Fruit fly (Drosophila melanogaster) whole organism, wandering third instar larva: ENCODE results near the gene CG15892.

ENCODE experiments used
- CG32264 ChIP-seq: fragments of 200-800 bp; sonication (Bioruptor generic); optimal IDR thresholded peaks from 2 replicates; lab custom pipeline; 2016; ENCODE audit warnings: missing biosample characterization, missing genetic modification characterization
- Dif ChIP-seq: fragments of 200-275, 200-300 bp; sonication (Bioruptor generic); optimal IDR thresholded peaks from 2 replicates; lab custom pipeline; 2018; ENCODE audit warnings: missing biosample characterization, missing genetic modification characterization; ENCODE audit not compliant: partially characterized antibody
- GATAd ChIP-seq: sonication (Bioruptor generic); optimal IDR thresholded peaks from 2 replicates; lab custom pipeline; 2016; ENCODE audit warnings: missing biosample characterization, missing genetic modification characterization
- HLH106 ChIP-seq: fragments of 200-800 bp; optimal IDR thresholded peaks from 3 replicates; lab custom pipeline; 2019; ENCODE audit warnings: missing biosample characterization, mild to moderate bottlenecking, missing genetic modification characterization, moderate library complexity
- Hnf4 ChIP-seq: fragments of 200-800 bp; sonication (Bioruptor generic); optimal IDR thresholded peaks from 2 replicates; lab custom pipeline; 2016; ENCODE audit warnings: missing biosample characterization, mild to moderate bottlenecking, missing genetic modification characterization
- Hr78 ChIP-seq: fragments of >200 bp; optimal IDR thresholded peaks from 2 replicates; lab custom pipeline; 2017; ENCODE audit warnings: missing biosample characterization, missing genetic modification characterization
- Mio ChIP-seq: sonication (Bioruptor generic); optimal IDR thresholded peaks from 2 replicates; lab custom pipeline; 2016; ENCODE audit warnings: missing biosample characterization, missing genetic modification characterization
- Myc ChIP-seq: fragments of >200 bp; optimal IDR thresholded peaks from 2 replicates; lab custom pipeline; 2017
- OdsH ChIP-seq: fragments of 200-800 bp; sonication (Bioruptor generic); optimal IDR thresholded peaks from 2 replicates; lab custom pipeline; 2016; ENCODE audit warnings: missing biosample characterization, mild to moderate bottlenecking, missing genetic modification characterization
- Rel ChIP-seq, 2 experiments: fragments of 200-800 bp; sonication (Bioruptor generic) in 1 of 2; optimal IDR thresholded peaks; 2 replicates in 1 of 2; 3 replicates in 1 of 2; lab custom pipeline; 2016 to 2019; ENCODE audit warnings: mild to moderate bottlenecking in 2 of 2, missing biosample characterization in 2 of 2, missing genetic modification characterization in 2 of 2, moderate library complexity in 1 of 2
- Sp1 ChIP-seq: fragments of 200-800 bp; sonication (Bioruptor generic); optimal IDR thresholded peaks from 3 replicates; lab custom pipeline; 2019; ENCODE audit warnings: missing biosample characterization, mild to moderate bottlenecking, missing genetic modification characterization, moderate library complexity
- Vsx2 ChIP-seq: fragments of 200-300, 225-300 bp; sonication (Bioruptor generic); optimal IDR thresholded peaks from 2 replicates; lab custom pipeline; 2018; ENCODE audit warnings: missing biosample characterization, missing genetic modification characterization; ENCODE audit not compliant: partially characterized antibody
- br ChIP-seq: fragments of 200-800 bp; sonication (Bioruptor generic); optimal IDR thresholded peaks from 2 replicates; lab custom pipeline; 2016; ENCODE audit warnings: missing biosample characterization, missing genetic modification characterization
- brk ChIP-seq: fragments of 200-800 bp; sonication (Bioruptor generic); optimal IDR thresholded peaks from 2 replicates; lab custom pipeline; 2016; ENCODE audit warnings: missing biosample characterization, mild to moderate bottlenecking, missing genetic modification characterization
- dl ChIP-seq, 2 experiments: fragments of 175-275, 200-275 bp in 1 of 2; fragments of 200-275 bp in 1 of 2; sonication (Bioruptor generic); optimal IDR thresholded peaks; lab custom pipeline; 2018; ENCODE audit warnings: mild to moderate bottlenecking in 2 of 2, missing biosample characterization in 2 of 2, missing genetic modification characterization in 2 of 2, moderate library complexity in 2 of 2; ENCODE audit not compliant: partially characterized antibody in 2 of 2, insufficient read depth in 1 of 2
- dmrt93B ChIP-seq: fragments of 200-800 bp; sonication (Bioruptor generic); optimal IDR thresholded peaks from 2 replicates; lab custom pipeline; 2018; ENCODE audit warnings: missing biosample characterization, mild to moderate bottlenecking, missing genetic modification characterization
- dsf ChIP-seq: sonication (Bioruptor generic); optimal IDR thresholded peaks from 2 replicates; lab custom pipeline; 2016; ENCODE audit warnings: missing biosample characterization, missing genetic modification characterization, borderline replicate concordance
- ey ChIP-seq: fragments of 200-800 bp; sonication (Bioruptor generic); optimal IDR thresholded peaks from 2 replicates; lab custom pipeline; 2016; ENCODE audit warnings: missing biosample characterization, missing genetic modification characterization
- foxo ChIP-seq, 2 experiments: fragments of 200-800 bp; sonication (Bioruptor generic); optimal IDR thresholded peaks; 2 replicates in 1 of 2; 3 replicates in 1 of 2; lab custom pipeline; 2016 to 2017; ENCODE audit warnings: missing biosample characterization in 2 of 2, missing genetic modification characterization in 2 of 2
- fru ChIP-seq: fragments of 200-800 bp; sonication (Bioruptor generic); optimal IDR thresholded peaks from 3 replicates; lab custom pipeline; 2016; ENCODE audit warnings: missing biosample characterization, mild to moderate bottlenecking, missing genetic modification characterization
- h ChIP-seq: fragments of 200-800 bp; sonication (Bioruptor generic); optimal IDR thresholded peaks from 3 replicates; lab custom pipeline; 2016; ENCODE audit warnings: missing biosample characterization, mild to moderate bottlenecking, missing genetic modification characterization
- jim ChIP-seq: fragments of 175-275, 200-325 bp; sonication (Bioruptor generic); optimal IDR thresholded peaks from 2 replicates; lab custom pipeline; 2016; ENCODE audit warnings: missing biosample characterization, mild to moderate bottlenecking, missing genetic modification characterization
- lola ChIP-seq: fragments of >200 bp; optimal IDR thresholded peaks from 2 replicates; lab custom pipeline; 2017; ENCODE audit warnings: missing biosample characterization, missing genetic modification characterization
- psq ChIP-seq: fragments of 200-800 bp; sonication (Bioruptor generic); optimal IDR thresholded peaks from 3 replicates; lab custom pipeline; 2017; ENCODE audit warnings: missing biosample characterization, mild to moderate bottlenecking, missing genetic modification characterization, moderate library complexity
- rgr ChIP-seq: fragments of 200-800 bp; sonication (Bioruptor generic); optimal IDR thresholded peaks from 3 replicates; lab custom pipeline; 2016; ENCODE audit warnings: missing biosample characterization, mild to moderate bottlenecking, missing genetic modification characterization
- sv ChIP-seq: fragments of 200-800 bp; sonication (Bioruptor generic); optimal IDR thresholded peaks from 3 replicates; lab custom pipeline; 2016; ENCODE audit warnings: missing biosample characterization, missing genetic modification characterization
- tai ChIP-seq: sonication (Bioruptor generic); optimal IDR thresholded peaks from 2 replicates; lab custom pipeline; 2016; ENCODE audit warnings: missing biosample characterization, missing genetic modification characterization
- usp ChIP-seq: fragments of >200 bp; optimal IDR thresholded peaks from 2 replicates; lab custom pipeline; 2017; ENCODE audit warnings: missing biosample characterization, missing genetic modification characterization
- woc ChIP-seq: sonication (Bioruptor generic); optimal IDR thresholded peaks from 2 replicates; lab custom pipeline; 2016; ENCODE audit warnings: missing biosample characterization, mild to moderate bottlenecking, missing genetic modification characterization

CG15892 gene

DNA sequence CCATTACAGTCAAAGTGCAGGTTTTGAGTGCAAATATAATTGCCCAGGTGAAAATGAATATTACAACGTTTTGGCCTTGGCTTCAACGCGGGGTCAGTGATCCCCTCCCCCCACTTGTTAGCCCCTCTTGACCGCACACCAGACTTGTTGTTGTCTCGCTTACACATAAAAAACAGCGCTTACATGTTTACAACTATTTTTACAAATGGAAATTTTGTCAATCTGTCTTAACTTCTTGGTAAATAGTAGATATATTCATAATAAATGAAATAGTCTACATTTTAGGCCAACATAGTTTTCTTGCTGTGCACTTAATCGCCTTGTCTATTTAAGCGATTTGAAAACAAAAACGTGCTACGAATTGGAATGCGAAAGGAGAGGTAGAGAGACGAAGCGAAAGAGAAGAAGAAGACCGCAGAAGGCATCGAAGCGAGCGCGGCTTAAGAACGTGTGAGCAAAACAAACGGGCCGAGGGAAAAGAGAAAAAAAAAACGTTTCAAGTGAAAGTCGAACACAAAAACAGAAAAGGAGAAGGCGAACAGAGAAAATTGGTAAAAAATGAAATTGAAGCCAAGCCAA lies 45.9 kb upstream of the CG15892 start:
- TF ChIP-seq tai, result no peak
- peak; percentile 87 for TF ChIP-seq psq (GFP tag; lab: Kevin White, UChicago)
- no peak for TF ChIP-seq fru (GFP tag; lab: Kevin White, UChicago)
- TF ChIP-seq CG32264, result no peak
- no peak for TF ChIP-seq jim (GFP tag; lab: Kevin White, UChicago)

DNA sequence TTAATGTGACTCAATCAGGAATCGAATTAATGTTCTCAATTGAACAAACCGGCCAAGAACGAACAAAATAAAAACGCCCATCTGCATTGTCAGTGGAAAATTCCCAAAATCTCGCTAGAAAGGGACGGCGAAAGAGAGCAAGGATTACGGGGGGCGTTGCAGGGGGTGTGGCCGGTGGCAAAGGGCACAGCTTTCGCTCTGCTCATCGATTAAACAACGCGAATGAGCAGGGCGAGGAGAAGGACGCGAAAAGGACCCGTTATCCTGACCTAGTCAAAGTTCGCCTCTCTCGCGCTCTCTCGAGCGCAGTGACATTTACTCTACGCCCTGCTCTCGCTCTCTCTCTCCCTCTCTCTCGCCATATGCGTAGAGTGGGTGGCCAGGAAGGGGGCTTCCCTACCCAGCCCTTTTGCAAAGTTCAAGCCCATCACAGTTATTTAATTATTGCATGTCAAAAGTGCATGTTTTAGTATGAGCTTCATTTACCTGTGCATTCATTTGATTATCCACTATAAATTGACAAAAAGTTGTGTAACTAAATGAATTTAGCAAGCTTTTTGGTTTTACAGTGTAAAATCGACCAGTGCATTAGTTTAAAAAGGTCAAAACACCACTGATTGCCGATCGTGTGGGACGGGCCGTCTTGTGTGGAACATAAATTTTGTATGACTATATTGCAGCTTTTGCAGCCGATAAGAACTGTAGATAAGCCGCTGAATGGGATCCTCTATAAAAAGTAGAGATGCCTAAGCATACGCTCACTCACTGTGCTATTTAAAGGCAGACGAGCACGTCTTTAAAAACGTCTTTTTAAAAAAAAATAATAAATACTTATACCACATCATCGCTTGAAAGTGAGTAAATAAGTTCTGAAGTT lies 44.8 kb upstream of the CG15892 start:
- TF ChIP-seq fru (GFP tag; lab: Kevin White, UChicago) (peak; percentile 57), dl (GFP tag; optimal IDR thresholded peaks at IDR 0.05; lab: Kevin White, UChicago; ENCODE audit: insufficient read depth in 1 of 2, partially characterized antibody in 2 of 2) (peak; percentile 14 to 47), ey (GFP tag; lab: Kevin White, UChicago) (peak; percentile 48), h (GFP tag; lab: Kevin White, UChicago) (peak; percentile 55), dmrt93B (GFP tag; lab: Kevin White, UChicago) (peak; percentile 22), Sp1 (peak; percentile 13), rgr (GFP tag; lab: Kevin White, UChicago) (peak; percentile 19), Hnf4 (GFP tag; lab: Kevin White, UChicago) (peak; percentile 8), Dif (GFP tag; lab: Kevin White, UChicago) (peak; percentile 59), HLH106 (tag; lab: Kevin White, UChicago) (peak; percentile 53), Mio (GFP tag; lab: Kevin White, UChicago) (no peak), CG32264 (no peak), jim (GFP tag; lab: Kevin White, UChicago) (no peak), foxo (GFP tag; optimal IDR thresholded peaks at IDR 0.05; lab: Kevin White, UChicago) (peak in 1 of 2 experiments; percentile 62), OdsH (GFP tag; lab: Kevin White, UChicago) (peak; percentile 23), br (GFP tag; lab: Kevin White, UChicago) (peak; percentile 39)

- TF ChIP-seq usp (GFP tag; lab: Kevin White, UChicago), result no peak
- TF ChIP-seq woc (GFP tag; lab: Kevin White, UChicago), result no peak
- TF ChIP-seq Mio (GFP tag; lab: Kevin White, UChicago), result no peak
- TF ChIP-seq brk (GFP tag; lab: Kevin White, UChicago), result no peak
- no peak for TF ChIP-seq h (GFP tag; lab: Kevin White, UChicago)
- no peak for TF ChIP-seq GATAd (GFP tag; lab: Kevin White, UChicago)
- TF ChIP-seq Hr78 (GFP tag; lab: Kevin White, UChicago), result no peak
Observed at dm6 chrX:6337702-6338101, 43.6 kb upstream of the CG15892 start, which contains the start of gene CG3842. Gene CG3842, plus strand, starts transcription at chrX:6337762.

DNA sequence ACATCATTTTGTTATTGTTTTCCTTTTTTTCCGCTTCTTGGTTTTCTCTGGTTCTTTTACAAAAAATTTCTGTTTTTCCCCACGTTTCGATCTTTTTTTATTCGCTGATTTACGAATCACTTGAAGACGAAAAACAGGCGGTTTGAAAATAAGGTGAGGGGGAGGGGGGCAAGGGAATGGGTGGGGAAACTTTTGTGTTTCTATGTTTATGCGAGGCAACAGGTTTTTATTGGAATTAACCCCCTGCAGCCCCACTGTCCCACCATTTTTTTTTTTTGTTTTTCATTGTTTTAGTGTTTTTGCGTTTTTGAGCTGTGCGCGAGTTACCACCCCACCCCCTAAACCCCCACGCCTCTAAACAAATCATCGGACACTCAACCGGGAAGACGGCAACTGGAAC lies 40.8 kb upstream of the CG15892 start:
- TF ChIP-seq lola (GFP tag; lab: Kevin White, UChicago) (no peak), Rel (GFP tag; optimal IDR thresholded peaks at IDR 0.05; lab: Kevin White, UChicago) (no peak), Rel (tag; optimal IDR thresholded peaks at IDR 0.05; lab: Kevin White, UChicago) (peak; percentile 85)

DNA sequence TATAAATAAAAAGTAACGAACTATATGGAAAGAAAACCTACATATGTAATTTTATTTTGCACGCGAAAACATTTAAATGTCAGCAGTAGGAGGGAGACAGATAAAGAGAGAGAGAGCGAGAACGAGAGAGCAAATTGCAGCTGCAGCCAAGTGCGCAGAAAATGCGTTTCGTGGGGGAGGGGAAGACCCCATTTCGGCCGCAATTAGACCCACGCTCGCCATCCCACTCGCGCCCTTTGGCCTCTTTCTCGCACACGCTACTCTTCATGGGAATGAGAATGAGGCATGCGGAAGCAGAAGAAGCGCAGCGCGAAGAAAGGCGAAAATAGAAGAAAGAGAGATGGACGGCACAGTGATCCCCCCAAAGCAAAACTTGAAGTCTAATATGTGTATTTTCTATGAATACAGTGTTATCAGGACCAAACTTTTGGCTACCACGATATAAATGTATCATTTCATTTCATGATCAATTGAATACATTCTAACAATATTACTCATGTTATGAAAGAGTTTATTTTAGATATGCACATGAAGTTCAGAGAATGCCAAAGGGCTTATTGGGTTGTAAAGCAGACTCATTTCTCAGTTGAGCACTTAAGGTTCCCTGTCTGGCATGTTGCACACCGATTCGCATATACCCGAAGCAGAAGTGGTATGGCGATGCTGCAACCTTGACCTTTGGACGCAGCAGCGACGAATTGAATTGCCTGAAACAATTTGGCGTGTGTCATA lies 39.0 kb upstream of the CG15892 start:
- TF ChIP-seq Myc (lab: Kevin White, UChicago) (no peak), Rel (GFP tag; optimal IDR thresholded peaks at IDR 0.05; lab: Kevin White, UChicago) (no peak), Rel (tag; optimal IDR thresholded peaks at IDR 0.05; lab: Kevin White, UChicago) (peak; percentile 93), woc (GFP tag; lab: Kevin White, UChicago) (no peak), rgr (GFP tag; lab: Kevin White, UChicago) (peak; percentile 2), dsf (GFP tag; lab: Kevin White, UChicago) (no peak), foxo (GFP tag; optimal IDR thresholded peaks at IDR 0.05; lab: Kevin White, UChicago) (peak in 1 of 2 experiments; percentile 15), Vsx2 (GFP tag; lab: Kevin White, UChicago) (no peak), sv (GFP tag; lab: Kevin White, UChicago) (no peak), Hr78 (GFP tag; lab: Kevin White, UChicago) (no peak), fru (GFP tag; lab: Kevin White, UChicago) (no peak), ey (GFP tag; lab: Kevin White, UChicago) (peak; percentile 4), tai (no peak), dmrt93B (GFP tag; lab: Kevin White, UChicago) (no peak)
